Worm (Caenorhabditis elegans) whole organism, young adult: Measurements from ENCODE around the gene tbc-20.

Source experiments
- C06A6.2 ChIP-seq: fragments of 200-800 bp; sonication (Bioruptor generic); conservative IDR thresholded peaks from 2 replicates; pipeline ENCODE4 v1.3.6; 2022; ENCODE audit warnings: missing genetic modification characterization, missing compliant biosample characterization
- C17E4.6 ChIP-seq: fragments of 200-800 bp; sonication (Bioruptor generic); IDR thresholded peaks from 2 replicates; pipeline ENCODE4 v1.3.6; 2022; ENCODE audit warnings: missing genetic modification reagents, missing genetic modification characterization, missing compliant biosample characterization
- F22D6.2 ChIP-seq: sonication (generic microtip); optimal IDR thresholded peaks from 2 replicates; lab custom pipeline; 2016; ENCODE audit warnings: mild to moderate bottlenecking, missing genetic modification characterization, missing compliant biosample characterization
- F33H1.4 ChIP-seq: fragments of 200-800 bp; sonication (Bioruptor generic); IDR thresholded peaks from 2 replicates; pipeline ENCODE4 v1.3.6; 2022; ENCODE audit warnings: missing genetic modification reagents, missing genetic modification characterization, missing compliant biosample characterization
- F49E8.2 ChIP-seq: sonication (generic microtip); optimal IDR thresholded peaks from 3 replicates; lab custom pipeline; 2017; ENCODE audit warnings: missing genetic modification characterization, mild to moderate bottlenecking, missing compliant biosample characterization, antibody characterized with exemption, moderate library complexity; ENCODE audit not compliant: insufficient read depth
- F52B5.7 ChIP-seq: sonication (generic microtip); optimal IDR thresholded peaks from 2 replicates; lab custom pipeline; 2016; ENCODE audit warnings: mild to moderate bottlenecking, missing genetic modification characterization, missing compliant biosample characterization
- K12H6.12 ChIP-seq: fragments of 200-800 bp; sonication (Bioruptor generic); optimal IDR thresholded peaks from 2 replicates; lab custom pipeline; 2018; ENCODE audit warnings: mild to moderate bottlenecking, missing genetic modification characterization, missing compliant biosample characterization
- Y56A3A.18 ChIP-seq: fragments of 200-800 bp; sonication (Bioruptor generic); IDR thresholded peaks from 2 replicates; pipeline ENCODE4 v1.3.6; 2022; ENCODE audit warnings: missing genetic modification reagents, missing genetic modification characterization, missing compliant biosample characterization
- Y95B8A.8 ChIP-seq: fragments of 200-800 bp; sonication (Bioruptor generic); IDR thresholded peaks from 2 replicates; pipeline ENCODE4 v1.3.6; 2022; ENCODE audit warnings: missing genetic modification reagents, missing genetic modification characterization, missing compliant biosample characterization
- ZK185.1 ChIP-seq: sonication (generic microtip); optimal IDR thresholded peaks from 2 replicates; lab custom pipeline; 2016; ENCODE audit warnings: mild to moderate bottlenecking, missing genetic modification characterization, missing compliant biosample characterization; ENCODE audit not compliant: poor library complexity, severe bottlenecking
- ama-1 ChIP-seq, 3 experiments: fragments of 150-350 bp in 1 of 3; sonication (generic microtip) in 2 of 3; optimal IDR thresholded peaks; 2 replicates each; lab custom pipeline; 2014 to 2018; ENCODE audit warnings: missing biosample characterization in 2 of 3, missing genetic modification characterization in 2 of 3, missing genetic modification reagents in 2 of 3
- athp-1 ChIP-seq: sonication (generic microtip); optimal IDR thresholded peaks from 2 replicates; lab custom pipeline; 2017; ENCODE audit warnings: mild to moderate bottlenecking, missing genetic modification characterization, missing compliant biosample characterization
- cebp-2 ChIP-seq: fragments of 200-800 bp; sonication (Bioruptor generic); IDR thresholded peaks from 2 replicates; pipeline ENCODE4 v1.3.6; 2022; ENCODE audit warnings: missing genetic modification characterization, missing compliant biosample characterization
- ceh-40 ChIP-seq: fragments of 200-800 bp; sonication (Bioruptor generic); IDR thresholded peaks from 2 replicates; pipeline ENCODE4 v1.3.6; 2022; ENCODE audit warnings: missing genetic modification characterization, missing compliant biosample characterization
- die-1 ChIP-seq: sonication (generic microtip); optimal IDR thresholded peaks from 2 replicates; lab custom pipeline; 2016; ENCODE audit warnings: missing genotype, mild to moderate bottlenecking, missing genetic modification characterization, missing compliant biosample characterization
- egl-18 ChIP-seq: fragments of 200-800 bp; sonication (Bioruptor generic); IDR thresholded peaks from 2 replicates; pipeline ENCODE4 v1.3.6; 2022; ENCODE audit warnings: missing genetic modification reagents, missing genetic modification characterization, missing compliant biosample characterization
- gei-17 ChIP-seq: fragments of 200-800 bp; sonication (Bioruptor generic); optimal IDR thresholded peaks from 2 replicates; lab custom pipeline; 2018; ENCODE audit warnings: mild to moderate bottlenecking, missing genetic modification characterization, missing compliant biosample characterization
- hmg-1.2 ChIP-seq: fragments of 200-800 bp; sonication (Bioruptor generic); IDR thresholded peaks from 2 replicates; pipeline ENCODE4 v1.3.6; 2022; ENCODE audit warnings: missing genetic modification reagents, missing genetic modification characterization, missing compliant biosample characterization
- hsf-1 ChIP-seq: fragments of 200-800 bp; sonication (Bioruptor generic); IDR thresholded peaks from 2 replicates; pipeline ENCODE4 v1.3.6; 2022; ENCODE audit warnings: missing genetic modification reagents, missing genetic modification characterization, missing compliant biosample characterization
- lin-40 ChIP-seq: sonication (generic microtip); optimal IDR thresholded peaks from 2 replicates; lab custom pipeline; 2016; ENCODE audit warnings: missing genetic modification characterization, mild to moderate bottlenecking, missing compliant biosample characterization, missing genotype, missing genetic modification reagents
- lin-54 ChIP-seq: fragments of 200-800 bp; sonication (Bioruptor generic); optimal IDR thresholded peaks from 2 replicates; lab custom pipeline; 2018; ENCODE audit warnings: mild to moderate bottlenecking, missing genetic modification characterization, missing compliant biosample characterization
- madf-10 ChIP-seq: sonication (generic microtip); optimal IDR thresholded peaks from 2 replicates; lab custom pipeline; 2016; ENCODE audit warnings: mild to moderate bottlenecking, missing genetic modification characterization, missing compliant biosample characterization
- madf-3 ChIP-seq: fragments of 200-800 bp; sonication (Bioruptor generic); IDR thresholded peaks from 2 replicates; pipeline ENCODE4 v1.3.6; 2022; ENCODE audit warnings: missing genetic modification reagents, missing genetic modification characterization, missing compliant biosample characterization
- madf-8 ChIP-seq: fragments of 200-800 bp; sonication (Bioruptor generic); conservative IDR thresholded peaks from 2 replicates; pipeline ENCODE4 v1.3.6; 2022; ENCODE audit warnings: missing genetic modification reagents, missing genetic modification characterization, missing compliant biosample characterization
- mxl-1 ChIP-seq: sonication (generic microtip); optimal IDR thresholded peaks from 2 replicates; lab custom pipeline; 2016; ENCODE audit warnings: missing genetic modification characterization, missing compliant biosample characterization
- nfya-1 ChIP-seq: sonication (generic microtip); optimal IDR thresholded peaks from 2 replicates; lab custom pipeline; 2017; ENCODE audit warnings: antibody characterized with exemption, missing compliant biosample characterization, missing genetic modification characterization, borderline replicate concordance; ENCODE audit not compliant: insufficient read depth
- nfyb-1 ChIP-seq: fragments of 200-800 bp; sonication (Bioruptor generic); IDR thresholded peaks from 2 replicates; pipeline ENCODE4 v1.3.6; 2022; ENCODE audit warnings: missing genetic modification reagents, missing genetic modification characterization, missing compliant biosample characterization
- pbrm-1 ChIP-seq: fragments of 200-800 bp; sonication (Bioruptor generic); IDR thresholded peaks from 2 replicates; pipeline ENCODE4 v1.3.6; 2022; ENCODE audit warnings: missing genetic modification reagents, missing genetic modification characterization, missing compliant biosample characterization
- rcor-1 ChIP-seq: fragments of 200-800 bp; sonication (Bioruptor generic); IDR thresholded peaks from 2 replicates; pipeline ENCODE4 v1.3.6; 2022; ENCODE audit warnings: missing genetic modification reagents, missing genetic modification characterization, missing compliant biosample characterization
- rec-8 ChIP-seq, 2 experiments: sonication (generic microtip); optimal IDR thresholded peaks; 2 replicates each; lab custom pipeline; 2016; ENCODE audit warnings: mild to moderate bottlenecking in 2 of 2, missing genetic modification characterization in 2 of 2, missing genetic modification reagents in 2 of 2, missing genotype in 2 of 2, missing biosample characterization in 1 of 2, missing compliant biosample characterization in 1 of 2, moderate library complexity in 1 of 2
- repo-1 ChIP-seq: sonication (generic microtip); optimal IDR thresholded peaks from 2 replicates; lab custom pipeline; 2017; ENCODE audit warnings: mild to moderate bottlenecking, missing genetic modification characterization, missing compliant biosample characterization
- rpc-1 ChIP-seq, 2 experiments: fragments of 150-350 bp in 1 of 2; sonication (generic microtip) in 1 of 2; optimal IDR thresholded peaks; 2 replicates each; lab custom pipeline; 2014 to 2018; ENCODE audit warnings: missing biosample characterization in 1 of 2, missing genetic modification characterization in 1 of 2, missing genetic modification reagents in 1 of 2, missing genotype in 1 of 2
- snpc-1.3 ChIP-seq: sonication (generic microtip); optimal IDR thresholded peaks from 2 replicates; lab custom pipeline; 2017; ENCODE audit warnings: missing genetic modification characterization, mild to moderate bottlenecking, missing compliant biosample characterization, antibody characterized with exemption, moderate library complexity, missing genotype, missing genetic modification reagents; ENCODE audit not compliant: insufficient read depth
- snpc-3.4 ChIP-seq: sonication (generic microtip); optimal IDR thresholded peaks from 2 replicates; lab custom pipeline; 2017; ENCODE audit warnings: missing genetic modification characterization, mild to moderate bottlenecking, missing compliant biosample characterization, antibody characterized with exemption, moderate library complexity, missing genotype, missing genetic modification reagents
- snpc-4 ChIP-seq, 5 experiments: fragments of 150-350 bp in 1 of 5; sonication (generic microtip) in 4 of 5; optimal IDR thresholded peaks; 2 replicates each; lab custom pipeline; 2014 to 2018; ENCODE audit warnings: missing genetic modification characterization in 5 of 5, missing biosample characterization in 3 of 5, antibody characterized with exemption in 2 of 5, mild to moderate bottlenecking in 2 of 5, missing compliant biosample characterization in 2 of 5, missing genotype in 2 of 5, moderate library complexity in 2 of 5, missing genetic modification reagents in 1 of 5
- somi-1 ChIP-seq: fragments of 200-800 bp; sonication (Bioruptor generic); optimal IDR thresholded peaks from 2 replicates; lab custom pipeline; 2018; ENCODE audit warnings: mild to moderate bottlenecking, missing genetic modification characterization, missing compliant biosample characterization
- tbp1 ChIP-seq: fragments of 200-800 bp; sonication (Bioruptor generic); optimal IDR thresholded peaks from 2 replicates; lab custom pipeline; 2018; ENCODE audit warnings: mild to moderate bottlenecking, missing genetic modification characterization, missing compliant biosample characterization
- tlf-1 ChIP-seq: fragments of 200-800 bp; sonication (Bioruptor generic); optimal IDR thresholded peaks from 2 replicates; lab custom pipeline; 2018; ENCODE audit warnings: mild to moderate bottlenecking, missing genetic modification characterization, missing compliant biosample characterization
- unc-130 ChIP-seq: sonication (generic microtip); optimal IDR thresholded peaks from 2 replicates; lab custom pipeline; 2016; ENCODE audit warnings: missing genetic modification reagents, missing genetic modification characterization, missing compliant biosample characterization
- xnd-1 ChIP-seq: sonication (generic microtip); optimal IDR thresholded peaks from 2 replicates; lab custom pipeline; 2016; ENCODE audit warnings: missing genotype, missing genetic modification reagents, missing genetic modification characterization, missing compliant biosample characterization
- ztf-18 ChIP-seq: sonication (generic microtip); optimal IDR thresholded peaks from 2 replicates; lab custom pipeline; 2016; ENCODE audit warnings: missing genotype, mild to moderate bottlenecking, missing genetic modification characterization, missing compliant biosample characterization
- ztf-25 ChIP-seq: fragments of 200-800 bp; sonication (Bioruptor generic); IDR thresholded peaks from 2 replicates; pipeline ENCODE4 v1.3.6; 2022; ENCODE audit warnings: missing genetic modification reagents, missing genetic modification characterization, missing compliant biosample characterization
- ztf-26 ChIP-seq: sonication (generic microtip); optimal IDR thresholded peaks from 2 replicates; lab custom pipeline; 2017; ENCODE audit warnings: missing genetic modification characterization, missing compliant biosample characterization
- ztf-28 ChIP-seq: fragments of 200-800 bp; sonication (Bioruptor generic); IDR thresholded peaks from 2 replicates; pipeline ENCODE4 v1.3.6; 2022; ENCODE audit warnings: missing genetic modification reagents, missing genetic modification characterization, missing compliant biosample characterization
- ztf-3 ChIP-seq: fragments of 200-800 bp; sonication (Bioruptor generic); optimal IDR thresholded peaks from 2 replicates; lab custom pipeline; 2018; ENCODE audit warnings: mild to moderate bottlenecking, missing genetic modification characterization, missing compliant biosample characterization

Gene tbc-20

ce11 chrII:14794935-14795454, 3.3 kb upstream of the tbc-20 start, which contains the start of gene eif-3.B (continued):
- TF ChIP-seq mxl-1: no peak
- no peak for TF ChIP-seq nfya-1
- TF ChIP-seq ztf-3 (GFP tag; lab: Kevin White, UChicago): no peak
- peak; percentile 88 for TF ChIP-seq lin-40
- peak; percentile 1 for TF ChIP-seq die-1
- no peak for TF ChIP-seq C17E4.6 (GFP tag; lab: Robert Waterston, UW)
- peak; percentile 69 for TF ChIP-seq C06A6.2
- TF ChIP-seq tlf-1: peak; percentile 35
- TF ChIP-seq gei-17: peak; percentile 15
- peak; percentile 77 for TF ChIP-seq madf-10 (tag; lab: Kevin White, UChicago)
- TF ChIP-seq rpc-1 (optimal IDR thresholded peaks at IDR 0.05; lab: Kevin White, UChicago): no peak
- no peak for TF ChIP-seq rpc-1 (tag; optimal IDR thresholded peaks at IDR 0.05; lab: Kevin White, UChicago)
- TF ChIP-seq snpc-4 (GFP tag; optimal IDR thresholded peaks at IDR 0.05; lab: Kevin White, UChicago): peak; percentile 45
- TF ChIP-seq snpc-4 (tag; optimal IDR thresholded peaks at IDR 0.05; lab: Kevin White, UChicago): peak; percentile 13 to 86 (median 84)
- peak; percentile 44 for TF ChIP-seq ztf-18 (tag; lab: Kevin White, UChicago)
- no peak for TF ChIP-seq ZK185.1 (tag; lab: Kevin White, UChicago)
- peak; percentile 38 for TF ChIP-seq hmg-1.2 (GFP tag; lab: Robert Waterston, UW)
- peak; percentile 64; the same call in 1 of the 2 replicates for TF ChIP-seq madf-3 (GFP tag; lab: Robert Waterston, UW)
- TF ChIP-seq xnd-1 (tag; lab: Kevin White, UChicago): peak; percentile 37
- 0 out of 2 replicates have a peak, but pooled peaks have one; percentile 37 for TF ChIP-seq Y95B8A.8 (GFP tag; lab: Robert Waterston, UW)
- TF ChIP-seq repo-1 (tag; lab: Kevin White, UChicago): peak; percentile 33
- peak; percentile 47 for TF ChIP-seq somi-1 (GFP tag; lab: Kevin White, UChicago)
- 0 out of 2 replicates have a peak, but pooled peaks have one; percentile 40 for TF ChIP-seq ztf-28 (GFP tag; lab: Robert Waterston, UW)
- TF ChIP-seq Y56A3A.18 (GFP tag; lab: Robert Waterston, UW): no peak
- peak; percentile 65 for TF ChIP-seq F33H1.4 (GFP tag; lab: Robert Waterston, UW)
- TF ChIP-seq unc-130 (GFP tag; lab: Kevin White, UChicago): peak; percentile 62
- 0 out of 2 replicates have a peak, but pooled peaks have one; percentile 5 for TF ChIP-seq ztf-25 (GFP tag; lab: Robert Waterston, UW)
- peak; percentile 80 for TF ChIP-seq pbrm-1 (GFP tag; lab: Robert Waterston, UW)
- TF ChIP-seq cebp-2 (GFP tag; lab: Robert Waterston, UW): no peak
- TF ChIP-seq egl-18 (GFP tag; lab: Robert Waterston, UW): 0 out of 2 replicates have a peak, but pooled peaks have one; percentile 38
- TF ChIP-seq rec-8 (tag; optimal IDR thresholded peaks at IDR 0.05; lab: Kevin White, UChicago): no peak
- peak; percentile 79 for TF ChIP-seq K12H6.12 (tag; lab: Kevin White, UChicago)
- TF ChIP-seq nfyb-1 (GFP tag; lab: Robert Waterston, UW): peak; percentile 70; the same call in 1 of the 2 replicates
- TF ChIP-seq tbp1 (GFP tag; lab: Kevin White, UChicago): peak; percentile 50
- TF ChIP-seq hsf-1: 0 out of 2 replicates have a peak, but pooled peaks have one; percentile 52
- no peak for TF ChIP-seq F52B5.7
- TF ChIP-seq ztf-26: no peak
- no peak for TF ChIP-seq ama-1 (optimal IDR thresholded peaks at IDR 0.05; lab: Kevin White, UChicago)
- no peak for TF ChIP-seq ama-1 (GFP tag; optimal IDR thresholded peaks at IDR 0.05; lab: Kevin White, UChicago)
- TF ChIP-seq F49E8.2 (tag; lab: Kevin White, UChicago): peak; percentile 34
- TF ChIP-seq lin-54 (GFP tag; lab: Kevin White, UChicago): peak; percentile 95
- TF ChIP-seq snpc-3.4 (tag; lab: Kevin White, UChicago): peak; percentile 83
- no peak for TF ChIP-seq ceh-40 (GFP tag; lab: Robert Waterston, UW)
- peak; percentile 88 for TF ChIP-seq athp-1 (tag; lab: Kevin White, UChicago)
- TF ChIP-seq snpc-1.3 (tag; lab: Kevin White, UChicago): peak; percentile 51
- TF ChIP-seq rcor-1 (GFP tag; lab: Robert Waterston, UW): peak; percentile 86
- peak; percentile 15 for TF ChIP-seq F22D6.2 (tag; lab: Kevin White, UChicago)
- peak; percentile 58 for TF ChIP-seq madf-8 (GFP tag; lab: Robert Waterston, UW)
